Fruit fly (Drosophila melanogaster): ENCODE results near the gene Acp95EF.

Gene Acp95EF

dm6 chr3R:24233366-24234161 lies 4.8 kb downstream of the Acp95EF start (continued):
- TF ChIP-seq CG6689 (GFP tag; IDR thresholded peaks at IDR 0.05) (0 out of 2 replicates have a peak, but pooled peaks have one; percentile 42), CG32772 (GFP tag; IDR thresholded peaks at IDR 0.05) (peak; percentile 38; the same call in 1 of the 2 replicates), psq (GFP tag; optimal IDR thresholded peaks at IDR 0.05) (peak; percentile 47), chinmo (GFP tag; IDR thresholded peaks at IDR 0.05; ENCODE audit: partially characterized antibody) (0 out of 4 replicates have a peak, but pooled peaks have one; percentile 28), CG13287 (GFP tag; IDR thresholded peaks at IDR 0.05; ENCODE audit: partially characterized antibody) (peak; percentile 12; the same call in 1 of the 2 replicates), Hsf (GFP tag; optimal IDR thresholded peaks at IDR 0.05) (peak; percentile 5), Opbp (GFP tag; IDR thresholded peaks at IDR 0.05; ENCODE audit: partially characterized antibody) (0 out of 3 replicates have a peak, but pooled peaks have one; percentile 27), CG8478 (optimal IDR thresholded peaks at IDR 0.05) (peak; percentile 36), Dfd (GFP tag; optimal IDR thresholded peaks at IDR 0.05) (no peak), CG42726 (GFP tag; IDR thresholded peaks at IDR 0.05; ENCODE audit: partially characterized antibody) (no peak), Scr (GFP tag; IDR thresholded peaks at IDR 0.05; ENCODE audit: partially characterized antibody) (no peak), aop (GFP tag; IDR thresholded peaks at IDR 0.05) (0 out of 2 replicates have a peak, but pooled peaks have one; percentile 6), CG14667 (GFP tag; IDR thresholded peaks at IDR 0.05) (no peak), nmo (GFP tag; optimal IDR thresholded peaks at IDR 0.05) (peak; percentile 44), toy (GFP tag; IDR thresholded peaks at IDR 0.05) (no peak), NK7.1 (GFP tag; optimal IDR thresholded peaks at IDR 0.05) (no peak), exex (tag; optimal IDR thresholded peaks at IDR 0.05) (peak; percentile 56), CG16779 (GFP tag; IDR thresholded peaks at IDR 0.05) (no peak), da (GFP tag; optimal IDR thresholded peaks at IDR 0.05) (no peak), CG11695 (GFP tag; IDR thresholded peaks at IDR 0.05) (0 out of 3 replicates have a peak, but pooled peaks have one; percentile 8), CG14710 (tag; optimal IDR thresholded peaks at IDR 0.05) (peak; percentile 11), repo (GFP tag; optimal IDR thresholded peaks at IDR 0.05) (peak; percentile 24), pho (GFP tag; optimal IDR thresholded peaks at IDR 0.05) (peak; percentile 20), CG11456 (GFP tag; IDR thresholded peaks at IDR 0.05) (no peak), tgo (GFP tag; IDR thresholded peaks at IDR 0.05) (0 out of 3 replicates have a peak, but pooled peaks have one; percentile 17), eyg (GFP tag; optimal IDR thresholded peaks at IDR 0.05) (no peak), sd (tag; optimal IDR thresholded peaks at IDR 0.05) (peak; percentile 64), Hr78 (GFP tag; optimal IDR thresholded peaks at IDR 0.05) (no peak), Sox102F (GFP tag; optimal IDR thresholded peaks at IDR 0.05) (no peak), chif (GFP tag; optimal IDR thresholded peaks at IDR 0.05) (no peak), phol (tag; optimal IDR thresholded peaks at IDR 0.05) (peak; percentile 53), ara (GFP tag; IDR thresholded peaks at IDR 0.05) (0 out of 2 replicates have a peak, but pooled peaks have one; percentile 23), Sin3A (optimal IDR thresholded peaks at IDR 0.05) (no peak), esg (GFP tag; conservative IDR thresholded peaks at IDR 0.05) (no peak), Ssrp (tag; optimal IDR thresholded peaks at IDR 0.05) (peak; percentile 16), sna (GFP tag; IDR thresholded peaks at IDR 0.05; ENCODE audit: partially characterized antibody) (0 out of 2 replicates have a peak, but pooled peaks have one; percentile 18), CHES-1-like (GFP tag; optimal IDR thresholded peaks at IDR 0.05) (peak; percentile 60), Max (GFP tag; optimal IDR thresholded peaks at IDR 0.05) (peak; percentile 15), CG8359 (GFP tag; optimal IDR thresholded peaks at IDR 0.05; ENCODE audit: borderline replicate concordance) (no peak), chn (GFP tag; optimal IDR thresholded peaks at IDR 0.05) (no peak), ase (GFP tag; IDR thresholded peaks at IDR 0.05) (no peak), Ets65A (GFP tag) (peak; percentile 88), CG10543 (GFP tag; optimal IDR thresholded peaks at IDR 0.05) (no peak), Fer2 (tag; optimal IDR thresholded peaks at IDR 0.05) (no peak), CG12155 (GFP tag; optimal IDR thresholded peaks at IDR 0.05) (peak; percentile 76), Camta (GFP tag; optimal IDR thresholded peaks at IDR 0.05) (no peak), CG13775 (GFP tag; optimal IDR thresholded peaks at IDR 0.05) (peak; percentile 20), pan (optimal IDR thresholded peaks at IDR 0.05) (no peak), pan (GFP tag; optimal IDR thresholded peaks at IDR 0.05 in 1 of 2, IDR thresholded peaks at IDR 0.05 in 1 of 2) (no peak)

Measured in whole organism, embryonic.